Fruit fly (Drosophila melanogaster): ENCODE measurements around the gene TP53INP.

TP53INP gene

DNA sequence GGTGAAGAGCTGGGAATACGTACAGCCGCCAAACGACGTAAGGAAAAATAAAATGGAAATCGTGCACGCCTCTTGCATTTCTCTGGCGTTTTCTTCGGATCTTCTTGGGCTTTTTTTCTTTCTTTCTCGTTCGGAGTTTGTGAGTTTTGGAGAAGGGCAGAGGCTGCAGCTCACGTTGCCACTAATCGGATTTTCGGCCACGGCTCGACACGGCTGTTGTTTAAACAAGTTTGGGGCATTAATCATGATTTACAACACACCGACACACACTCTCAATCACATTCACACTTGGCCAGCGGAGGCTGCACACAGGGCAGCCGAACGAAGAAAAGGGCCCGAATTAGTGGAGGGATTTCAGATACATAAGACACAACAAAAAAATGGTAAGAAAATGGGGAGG lies 10.4 kb upstream of the TP53INP start:
- TF ChIP-seq psq (optimal IDR thresholded peaks at IDR 0.05) (no peak), CG8478 (optimal IDR thresholded peaks at IDR 0.05) (no peak)

DNA sequence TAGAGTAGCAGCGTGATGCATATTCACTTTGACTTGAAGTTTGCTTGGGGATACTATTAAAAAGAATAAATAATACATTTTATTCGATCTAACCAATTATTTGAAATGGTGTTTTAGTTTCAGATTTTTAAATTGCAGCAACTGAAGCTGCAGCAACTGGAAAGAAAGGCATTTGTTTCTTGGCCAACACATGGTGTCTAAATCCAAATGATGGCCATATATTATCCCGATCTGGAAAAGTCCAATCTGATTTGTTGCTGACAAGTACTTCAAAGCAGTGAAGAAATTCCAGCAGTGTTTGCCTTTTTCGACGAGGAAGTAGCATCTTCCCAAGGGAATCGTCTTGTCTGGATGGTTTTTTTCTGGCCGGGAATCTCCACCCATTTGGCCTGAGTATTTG lies 9.6 kb upstream of the TP53INP start:
- TF ChIP-seq psq (optimal IDR thresholded peaks at IDR 0.05) (no peak), Dll (optimal IDR thresholded peaks at IDR 0.05) (no peak), pan (optimal IDR thresholded peaks at IDR 0.05) (no peak), EcR (GFP tag; optimal IDR thresholded peaks at IDR 0.05) (no peak), CG8478 (optimal IDR thresholded peaks at IDR 0.05) (no peak), usp (GFP tag; optimal IDR thresholded peaks at IDR 0.05) (no peak)

DNA sequence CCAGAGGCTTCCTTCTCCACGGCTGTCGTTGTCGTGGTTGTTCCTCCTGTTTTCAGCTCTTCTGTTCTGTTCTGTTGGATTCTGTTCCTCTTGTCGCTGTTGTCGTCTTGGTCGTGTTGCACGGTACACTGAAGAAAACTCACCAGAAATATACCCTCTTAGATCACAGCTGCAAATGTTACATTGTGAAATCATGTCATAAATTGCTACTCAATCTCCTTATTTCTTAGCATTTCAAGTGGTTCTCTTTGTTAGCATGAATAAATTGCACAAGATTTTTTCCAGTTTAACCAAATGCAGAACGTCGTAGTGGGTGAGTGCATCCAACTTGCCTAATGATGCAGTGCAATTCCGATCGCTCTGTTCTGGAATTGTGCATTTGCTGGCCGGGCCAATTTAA lies 8.9 kb upstream of the TP53INP start:
- TF ChIP-seq Dll (optimal IDR thresholded peaks at IDR 0.05) (no peak), psq (optimal IDR thresholded peaks at IDR 0.05) (no peak), CG8478 (optimal IDR thresholded peaks at IDR 0.05) (no peak), pan (optimal IDR thresholded peaks at IDR 0.05) (no peak), EcR (GFP tag; optimal IDR thresholded peaks at IDR 0.05) (no peak), usp (GFP tag; optimal IDR thresholded peaks at IDR 0.05) (no peak)

DNA sequence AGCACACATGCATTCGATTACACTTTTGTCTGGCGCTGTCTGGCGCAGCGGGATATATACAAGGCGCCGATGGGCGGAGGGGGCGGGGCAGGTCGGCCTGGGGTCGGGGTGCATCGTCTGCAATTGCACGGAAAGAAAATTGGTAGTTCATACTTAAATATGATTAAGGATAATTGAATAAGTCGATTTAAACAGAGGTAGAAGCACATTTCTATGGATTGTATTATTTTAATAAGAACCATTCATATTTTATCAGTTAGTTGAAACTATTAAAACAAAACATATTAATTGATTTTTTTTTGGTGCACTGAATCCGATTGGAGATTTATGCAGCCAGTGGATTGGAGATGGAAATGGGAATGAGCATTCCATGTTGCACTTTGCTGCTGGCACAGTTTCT lies 6.8 kb upstream of the TP53INP start:
- TF ChIP-seq EcR (GFP tag; optimal IDR thresholded peaks at IDR 0.05) (no peak), pan (optimal IDR thresholded peaks at IDR 0.05) (no peak), psq (optimal IDR thresholded peaks at IDR 0.05) (no peak), CG8478 (optimal IDR thresholded peaks at IDR 0.05) (no peak), Dll (optimal IDR thresholded peaks at IDR 0.05) (no peak), usp (GFP tag; optimal IDR thresholded peaks at IDR 0.05) (no peak)

DNA sequence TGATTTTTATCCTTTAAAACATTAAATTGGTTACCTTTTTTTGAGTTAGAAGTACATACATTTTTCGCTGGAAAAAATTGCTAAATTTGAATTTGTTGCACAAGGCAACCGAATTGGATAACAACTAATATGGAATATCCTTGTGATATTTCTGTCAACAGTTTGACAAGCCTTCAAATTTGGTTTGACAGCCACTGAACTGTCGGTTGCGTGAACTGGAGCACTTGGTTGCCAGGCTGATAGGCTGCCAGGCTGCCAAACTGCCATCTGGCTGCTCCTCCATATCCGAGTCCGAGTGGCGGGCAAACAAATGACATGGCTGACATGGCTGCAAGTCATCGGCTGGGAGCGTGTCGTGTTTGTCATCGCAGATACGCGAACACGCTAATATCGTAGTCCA lies 5.5 kb upstream of the TP53INP start:
- no peak for TF ChIP-seq CG8478 (optimal IDR thresholded peaks at IDR 0.05)
- no peak for TF ChIP-seq Dll (optimal IDR thresholded peaks at IDR 0.05)
- no peak for TF ChIP-seq usp (GFP tag; optimal IDR thresholded peaks at IDR 0.05)
- no peak for TF ChIP-seq EcR (GFP tag; optimal IDR thresholded peaks at IDR 0.05)
- TF ChIP-seq psq (optimal IDR thresholded peaks at IDR 0.05): no peak
- no peak for TF ChIP-seq pan (optimal IDR thresholded peaks at IDR 0.05)

DNA sequence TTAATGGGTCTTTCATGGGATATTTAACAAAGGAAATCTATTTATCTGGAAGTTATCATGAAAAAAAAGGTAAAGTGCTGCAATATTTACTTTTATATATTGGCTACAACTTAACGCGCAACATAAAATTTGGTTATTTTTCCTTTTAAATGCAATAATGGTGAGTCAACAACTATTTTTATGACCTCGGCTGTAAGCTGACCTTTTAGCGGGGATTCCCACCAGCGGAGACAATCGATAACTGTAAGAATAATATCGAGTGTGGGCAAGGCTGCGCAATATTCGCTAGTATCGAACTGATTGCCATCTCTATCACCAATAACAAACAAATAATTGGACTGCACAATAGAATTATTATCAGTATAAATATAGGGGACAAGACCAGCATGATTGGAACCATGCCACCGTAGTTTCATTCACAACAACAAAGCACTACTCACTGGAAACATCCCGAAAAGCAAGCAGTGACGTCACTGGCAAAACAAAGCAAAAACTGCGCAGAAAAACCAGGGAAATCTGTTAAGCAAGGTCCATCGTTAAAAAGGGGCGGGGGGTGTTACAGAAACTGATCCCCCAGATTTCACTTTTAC lies 3.5 kb upstream of the TP53INP start, which contains the start of gene Syx17:
Syx17 (plus strand) TSS at position 308 of the 590 bp plus-strand sequence.
- TF ChIP-seq pan (optimal IDR thresholded peaks at IDR 0.05) (no peak), Dll (optimal IDR thresholded peaks at IDR 0.05) (no peak), CG8478 (optimal IDR thresholded peaks at IDR 0.05) (no peak), psq (optimal IDR thresholded peaks at IDR 0.05) (no peak), EcR (GFP tag; optimal IDR thresholded peaks at IDR 0.05) (no peak), usp (GFP tag; optimal IDR thresholded peaks at IDR 0.05) (no peak)

DNA sequence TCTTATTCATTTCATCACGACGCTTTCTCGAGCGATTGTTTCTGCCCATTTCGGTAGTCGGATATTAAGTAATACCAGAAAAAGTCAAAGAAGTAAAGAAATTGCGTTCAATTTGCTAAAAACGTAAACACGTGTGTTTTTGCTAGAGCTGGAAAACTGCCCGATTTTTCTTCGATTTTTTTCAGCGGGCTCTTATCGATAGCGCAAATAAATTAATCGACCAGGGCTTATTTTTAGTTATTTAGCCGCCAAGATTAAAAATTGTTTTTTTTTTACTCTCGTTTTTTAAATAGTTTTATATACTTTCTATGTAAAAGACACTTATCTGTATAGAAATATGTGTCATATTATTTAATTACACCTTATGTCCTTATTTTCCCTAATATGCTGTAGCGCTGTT lies 821 bp upstream of the TP53INP start, which contains the start of gene CG15019:
CG15019 (minus strand) TSS at position 138 of the 400 bp plus-strand sequence.
- no peak for TF ChIP-seq psq (optimal IDR thresholded peaks at IDR 0.05)
- no peak for TF ChIP-seq EcR (GFP tag; optimal IDR thresholded peaks at IDR 0.05)
- TF ChIP-seq Dll (optimal IDR thresholded peaks at IDR 0.05): no peak
- TF ChIP-seq pan (optimal IDR thresholded peaks at IDR 0.05): no peak
- no peak for TF ChIP-seq CG8478 (optimal IDR thresholded peaks at IDR 0.05)
- no peak for TF ChIP-seq usp (GFP tag; optimal IDR thresholded peaks at IDR 0.05)

DNA sequence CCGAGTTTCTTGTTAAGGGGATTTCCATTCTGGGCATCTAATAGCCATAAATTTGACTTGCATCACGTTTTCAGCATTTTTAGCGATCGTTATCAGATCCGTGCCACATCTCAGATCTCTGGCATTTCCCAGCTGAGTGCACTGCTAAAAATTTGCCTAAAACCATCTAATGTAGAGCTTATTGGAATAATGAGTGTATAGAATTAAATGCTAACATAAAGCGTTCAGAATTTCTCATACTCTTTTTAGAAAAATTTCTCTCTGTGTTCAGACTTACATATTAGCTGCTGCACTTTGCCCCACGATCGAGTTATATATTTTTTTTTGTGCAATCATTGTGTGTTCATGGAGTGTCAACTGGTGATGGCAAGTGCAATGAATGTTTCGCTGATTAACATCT lies 1.0 kb downstream of the TP53INP start:
- TF ChIP-seq pan (optimal IDR thresholded peaks at IDR 0.05): no peak
- TF ChIP-seq CG8478 (optimal IDR thresholded peaks at IDR 0.05): no peak
- TF ChIP-seq usp (GFP tag; optimal IDR thresholded peaks at IDR 0.05): no peak
- TF ChIP-seq Dll (optimal IDR thresholded peaks at IDR 0.05): no peak
- no peak for TF ChIP-seq psq (optimal IDR thresholded peaks at IDR 0.05)
- TF ChIP-seq EcR (GFP tag; optimal IDR thresholded peaks at IDR 0.05): no peak

DNA sequence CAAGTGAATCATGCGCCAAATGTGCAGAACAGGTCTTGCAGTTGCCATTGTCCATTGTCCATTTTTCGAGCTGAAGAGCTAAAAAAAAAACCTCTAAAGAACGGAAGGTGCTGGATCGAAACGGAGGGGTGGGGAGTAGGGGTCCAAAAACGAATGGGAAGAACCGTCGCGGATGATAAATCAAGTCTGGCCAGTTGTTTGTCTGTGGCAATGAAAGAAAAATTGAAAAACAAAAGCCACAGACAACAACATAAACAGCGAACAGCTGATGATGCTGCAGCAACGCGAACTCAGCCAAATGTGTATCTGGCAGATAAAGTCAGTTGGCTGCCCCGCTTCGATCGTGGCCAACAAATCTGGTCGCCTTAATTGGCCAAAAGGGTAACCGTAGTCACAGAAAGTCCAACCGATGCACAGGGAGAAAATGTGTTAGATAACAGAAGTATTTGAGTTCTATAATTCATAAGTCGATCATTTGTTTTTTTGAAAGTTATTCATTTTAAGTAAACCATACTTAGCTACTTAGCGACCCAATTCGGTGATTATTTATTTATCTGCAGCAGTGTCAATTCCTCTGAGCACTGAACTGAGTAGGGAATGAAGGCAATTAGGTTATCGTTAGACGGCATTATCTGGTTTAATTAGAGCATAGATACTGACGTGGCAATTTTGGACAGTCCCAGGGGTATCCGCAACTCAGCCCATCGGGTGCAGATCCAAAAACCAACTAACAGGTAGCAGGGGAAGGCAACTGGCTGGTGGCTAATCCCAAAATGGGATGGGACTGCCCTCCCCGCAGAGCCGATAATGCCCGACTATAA lies 1.8 kb downstream of the TP53INP start:
- TF ChIP-seq pan (optimal IDR thresholded peaks at IDR 0.05) (no peak), Dll (optimal IDR thresholded peaks at IDR 0.05) (no peak), EcR (GFP tag; optimal IDR thresholded peaks at IDR 0.05) (no peak), usp (GFP tag; optimal IDR thresholded peaks at IDR 0.05) (no peak), CG8478 (optimal IDR thresholded peaks at IDR 0.05) (no peak), psq (optimal IDR thresholded peaks at IDR 0.05) (no peak)

DNA sequence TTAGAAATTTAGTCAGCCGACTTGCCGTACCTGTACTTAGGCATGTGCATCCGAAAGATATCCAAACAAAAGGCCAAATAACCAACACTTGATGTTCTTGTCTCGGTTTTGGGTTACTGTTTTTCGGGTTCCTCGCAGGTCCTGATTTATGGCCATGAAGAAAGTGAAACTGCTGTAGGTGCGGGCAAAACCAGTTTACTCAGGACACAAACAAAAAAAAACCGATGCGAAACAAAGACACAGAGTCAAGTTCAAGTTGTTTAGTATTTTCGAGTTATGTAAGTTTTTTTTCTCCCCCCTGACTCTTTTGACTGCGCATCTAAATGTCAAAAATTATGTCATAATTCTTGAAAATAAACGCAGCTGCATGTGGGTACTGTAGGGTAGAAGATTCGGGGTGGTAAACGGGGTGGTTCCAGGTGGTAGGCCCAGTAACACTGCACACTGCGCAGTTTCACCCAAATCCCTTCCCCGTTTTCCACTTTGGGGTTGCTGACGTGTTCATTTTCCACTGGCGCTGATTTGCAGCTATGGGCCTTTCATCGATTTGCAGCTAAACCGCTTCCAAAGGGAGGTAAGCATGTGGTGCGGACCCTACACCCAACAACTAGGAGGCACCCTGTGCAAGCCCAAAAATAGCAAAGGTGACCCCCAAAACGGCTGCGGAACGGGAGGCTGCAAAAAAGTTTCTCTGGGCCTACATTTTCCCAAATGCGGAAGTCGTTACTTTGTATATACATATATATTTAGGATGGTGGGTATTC lies 2.6 kb downstream of the TP53INP start:
- TF ChIP-seq EcR (GFP tag; optimal IDR thresholded peaks at IDR 0.05) (no peak), CG8478 (optimal IDR thresholded peaks at IDR 0.05) (no peak), Dll (optimal IDR thresholded peaks at IDR 0.05) (no peak), usp (GFP tag; optimal IDR thresholded peaks at IDR 0.05) (no peak), pan (optimal IDR thresholded peaks at IDR 0.05) (no peak), psq (optimal IDR thresholded peaks at IDR 0.05) (no peak)

DNA sequence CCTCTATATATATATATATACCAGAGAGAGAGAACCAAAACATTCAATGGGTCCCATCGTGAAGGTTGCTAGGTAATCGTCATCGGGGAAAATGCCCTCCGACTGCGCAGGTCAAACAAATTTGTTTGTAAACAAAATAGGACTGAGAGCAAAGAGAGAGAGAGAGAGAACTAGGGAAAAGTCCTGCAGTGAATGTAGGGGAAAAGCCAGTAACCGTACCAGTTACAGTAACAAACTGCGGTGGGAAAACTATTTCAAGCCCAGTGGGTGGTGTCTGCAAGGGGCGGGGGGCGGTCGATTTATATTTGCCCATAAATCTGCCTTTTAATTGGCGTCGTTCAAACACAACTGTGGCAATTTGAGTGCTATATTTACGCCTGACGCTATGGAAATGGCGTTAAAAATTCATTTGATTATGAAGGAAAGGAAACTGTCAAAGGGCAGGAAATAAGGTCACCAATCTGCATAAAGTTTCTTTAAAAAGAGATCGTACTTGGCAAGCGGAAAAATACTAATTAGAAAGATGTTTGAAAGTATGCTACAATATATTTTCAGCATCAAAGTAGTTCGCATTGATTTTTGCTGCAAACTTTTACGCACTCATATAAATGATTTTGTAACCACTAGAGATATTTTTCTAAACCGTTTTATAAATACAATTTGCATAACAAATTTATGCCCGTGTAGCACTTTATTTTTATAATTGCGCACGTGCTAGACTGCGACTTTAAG lies 3.3 kb downstream of the TP53INP start:
- TF ChIP-seq Dll (optimal IDR thresholded peaks at IDR 0.05) (no peak), psq (optimal IDR thresholded peaks at IDR 0.05) (no peak), EcR (GFP tag; optimal IDR thresholded peaks at IDR 0.05) (no peak), usp (GFP tag; optimal IDR thresholded peaks at IDR 0.05) (no peak), CG8478 (optimal IDR thresholded peaks at IDR 0.05) (no peak), pan (optimal IDR thresholded peaks at IDR 0.05) (no peak)
